Fruit fly (Drosophila melanogaster) whole organism, embryonic: Measurements from ENCODE around the gene CG9706.

Source experiments
- Bteb2 ChIP-seq: fragments of 200-800 bp; sonication (Bioruptor generic); optimal IDR thresholded peaks from 2 replicates; lab custom pipeline; 2016; ENCODE audit warnings: missing biosample characterization, missing genetic modification characterization
- CG1024 ChIP-seq: fragments of 200-800 bp; sonication (Bioruptor generic); IDR thresholded peaks from 2 replicates; pipeline ENCODE4 v1.3.6; 2022; ENCODE audit warnings: missing biosample characterization, missing genetic modification characterization
- CG11695 ChIP-seq: fragments of 200-800 bp; sonication (Bioruptor generic); IDR thresholded peaks from 3 replicates; pipeline ENCODE4 v1.3.6; 2022; ENCODE audit warnings: missing biosample characterization, missing genetic modification characterization
- CG13624 ChIP-seq: fragments of 200-800 bp; sonication (Bioruptor generic); optimal IDR thresholded peaks from 2 replicates; lab custom pipeline; 2016; ENCODE audit warnings: missing biosample characterization, missing genetic modification characterization
- CG15269 ChIP-seq: fragments of 200-800 bp; sonication (Bioruptor generic); optimal IDR thresholded peaks from 2 replicates; lab custom pipeline; 2018; ENCODE audit warnings: missing biosample characterization, mild to moderate bottlenecking, missing genetic modification characterization, moderate library complexity
- CG15479 ChIP-seq: fragments of 200-800 bp; sonication (Bioruptor generic); optimal IDR thresholded peaks from 3 replicates; lab custom pipeline; 2019; ENCODE audit warnings: missing biosample characterization, mild to moderate bottlenecking, missing genetic modification characterization, moderate library complexity
- CG16863 ChIP-seq: fragments of 200-800 bp; sonication (Bioruptor generic); optimal IDR thresholded peaks from 3 replicates; lab custom pipeline; 2016; ENCODE audit warnings: missing biosample characterization, missing genetic modification characterization
- CG17385 ChIP-seq: fragments of 200-800 bp; sonication (Bioruptor generic); optimal IDR thresholded peaks from 3 replicates; lab custom pipeline; 2018; ENCODE audit warnings: missing biosample characterization, mild to moderate bottlenecking, missing genetic modification characterization
- CG2116 ChIP-seq: fragments of 200-800 bp; sonication (Bioruptor generic); optimal IDR thresholded peaks from 3 replicates; lab custom pipeline; 2018; ENCODE audit warnings: missing biosample characterization, mild to moderate bottlenecking, missing genetic modification characterization
- CG2875 ChIP-seq: fragments of 200-800 bp; sonication (Bioruptor generic); optimal IDR thresholded peaks from 2 replicates; lab custom pipeline; 2017; ENCODE audit warnings: missing biosample characterization, mild to moderate bottlenecking, missing genetic modification characterization, missing genetic modification reagents
- CG30403 ChIP-seq: fragments of 200-800 bp; sonication (Bioruptor generic); optimal IDR thresholded peaks from 3 replicates; lab custom pipeline; 2016; ENCODE audit warnings: missing biosample characterization, missing genetic modification characterization
- CG31388 ChIP-seq: fragments of 200-800 bp; sonication (Bioruptor generic); optimal IDR thresholded peaks from 2 replicates; lab custom pipeline; 2016; ENCODE audit warnings: missing biosample characterization, missing genetic modification characterization
- CG32772 ChIP-seq: fragments of 200-800 bp; sonication (Bioruptor generic); IDR thresholded peaks from 2 replicates; pipeline ENCODE4 v1.3.6; 2022; ENCODE audit warnings: missing biosample characterization, missing genetic modification characterization
- CG3995 ChIP-seq: fragments of 200-800 bp; sonication (Bioruptor generic); optimal IDR thresholded peaks from 3 replicates; lab custom pipeline; 2016; ENCODE audit warnings: missing biosample characterization, missing genetic modification characterization
- CG4360 ChIP-seq: fragments of 200-800 bp; sonication (Bioruptor generic); IDR thresholded peaks from 2 replicates; pipeline ENCODE4 v1.3.6; 2022; ENCODE audit warnings: missing biosample characterization, missing genetic modification characterization
- CG4424 ChIP-seq: fragments of 200-800 bp; sonication (Bioruptor generic); optimal IDR thresholded peaks from 3 replicates; lab custom pipeline; 2016; ENCODE audit warnings: missing biosample characterization, missing genetic modification characterization
- CG5953 ChIP-seq: fragments of 200-800 bp; sonication (Bioruptor generic); IDR thresholded peaks from 2 replicates; pipeline ENCODE4 v1.3.6; 2022; ENCODE audit warnings: missing biosample characterization, missing genetic modification characterization
- CG6272 ChIP-seq: fragments of 200-800 bp; sonication (Bioruptor generic); IDR thresholded peaks from 2 replicates; pipeline ENCODE4 v1.3.6; 2022; ENCODE audit warnings: missing biosample characterization, missing genetic modification characterization
- CG6765 ChIP-seq: fragments of 200-800 bp; sonication (Bioruptor generic); optimal IDR thresholded peaks from 3 replicates; lab custom pipeline; 2017; ENCODE audit warnings: missing biosample characterization, mild to moderate bottlenecking, missing genetic modification characterization
- CG6813 ChIP-seq: fragments of 200-800 bp; sonication (Bioruptor generic); optimal IDR thresholded peaks from 2 replicates; lab custom pipeline; 2017; ENCODE audit warnings: missing biosample characterization, missing genetic modification characterization, mild to moderate bottlenecking, moderate library complexity, missing genetic modification reagents
- CG7786 ChIP-seq: fragments of 200-800 bp; sonication (Bioruptor generic); optimal IDR thresholded peaks from 2 replicates; lab custom pipeline; 2016; ENCODE audit warnings: missing biosample characterization, missing genetic modification characterization
- CG8089 ChIP-seq: fragments of 200-800 bp; sonication (Bioruptor generic); optimal IDR thresholded peaks from 3 replicates; lab custom pipeline; 2016; ENCODE audit warnings: missing biosample characterization, missing genetic modification characterization
- CG8290 ChIP-seq, 3 experiments: fragments of 200-800 bp; sonication (Bioruptor generic); optimal IDR thresholded peaks; 2 replicates each; lab custom pipeline; 2016 to 2019; ENCODE audit warnings: missing biosample characterization in 3 of 3, missing genetic modification characterization in 3 of 3, mild to moderate bottlenecking in 2 of 3, moderate library complexity in 1 of 3
- CG8359 ChIP-seq: fragments of 200-800 bp; sonication (Bioruptor generic); optimal IDR thresholded peaks from 2 replicates; lab custom pipeline; 2017; ENCODE audit warnings: missing biosample characterization, mild to moderate bottlenecking, missing genetic modification characterization, borderline replicate concordance
- Deaf1 ChIP-seq: fragments of 200-800 bp; optimal IDR thresholded peaks from 3 replicates; lab custom pipeline; 2019; ENCODE audit warnings: missing biosample characterization, mild to moderate bottlenecking, missing genetic modification characterization, moderate library complexity
- Elba2 ChIP-seq: fragments of 200-800 bp; sonication (Bioruptor generic); optimal IDR thresholded peaks from 3 replicates; lab custom pipeline; 2016; ENCODE audit warnings: missing biosample characterization, missing genetic modification characterization
- Hmr ChIP-seq: fragments of 200-800 bp; sonication (Bioruptor generic); optimal IDR thresholded peaks from 3 replicates; lab custom pipeline; 2017; ENCODE audit warnings: mild to moderate bottlenecking, missing biosample characterization, missing genetic modification reagents, missing genetic modification characterization
- Med ChIP-seq: fragments of 200-800 bp; sonication (Bioruptor generic); peaks from one replicate; lab custom pipeline; 2016; ENCODE audit warnings: missing biosample characterization, missing genetic modification characterization, mild to moderate bottlenecking, inconsistent platforms, moderate library complexity
- Rx ChIP-seq: fragments of 200-800 bp; sonication (Bioruptor generic); IDR thresholded peaks from 2 replicates; pipeline ENCODE4 v1.3.6; 2022; ENCODE audit warnings: missing biosample characterization, missing genetic modification characterization
- Sin3A ChIP-seq: fragments of >200 bp; optimal IDR thresholded peaks from 2 replicates; lab custom pipeline; 2018
- Sox100B ChIP-seq: fragments of 200-800 bp; sonication (Bioruptor generic); optimal IDR thresholded peaks from 3 replicates; lab custom pipeline; 2018; ENCODE audit warnings: missing biosample characterization, mild to moderate bottlenecking, missing genetic modification characterization
- Ssrp ChIP-seq: fragments of 200-800 bp; sonication (Bioruptor generic); optimal IDR thresholded peaks from 2 replicates; lab custom pipeline; 2018; ENCODE audit warnings: missing biosample characterization, mild to moderate bottlenecking, missing genetic modification characterization, moderate library complexity
- TFAM ChIP-seq: fragments of 200-800 bp; sonication (Bioruptor generic); optimal IDR thresholded peaks from 2 replicates; lab custom pipeline; 2017; ENCODE audit warnings: missing biosample characterization, missing genetic modification characterization, inconsistent platforms
- bab2 ChIP-seq: fragments of 200-800 bp; sonication (Bioruptor generic); optimal IDR thresholded peaks from 2 replicates; lab custom pipeline; 2016; ENCODE audit warnings: missing biosample characterization, missing genetic modification characterization
- bcd ChIP-seq: fragments of 200-800 bp; sonication (Bioruptor generic); optimal IDR thresholded peaks from 2 replicates; lab custom pipeline; 2017; ENCODE audit warnings: missing biosample characterization, mild to moderate bottlenecking, missing genetic modification characterization
- crc ChIP-seq: fragments of 200-800 bp; sonication (Bioruptor generic); optimal IDR thresholded peaks from 2 replicates; lab custom pipeline; 2016; ENCODE audit warnings: missing biosample characterization, missing genetic modification characterization
- kni ChIP-seq: fragments of 200-800 bp; sonication (Bioruptor generic); optimal IDR thresholded peaks from 3 replicates; lab custom pipeline; 2017; ENCODE audit warnings: mild to moderate bottlenecking, missing biosample characterization, missing genetic modification reagents, missing genetic modification characterization
- lov ChIP-seq, 2 experiments: fragments of 200-800 bp in 1 of 2; fragments of >200 bp in 1 of 2; sonication (Bioruptor generic) in 1 of 2; IDR thresholded peaks in 1 of 2; optimal IDR thresholded peaks in 1 of 2; 2 replicates in 1 of 2; 3 replicates in 1 of 2; pipeline versions ENCODE4 v1.3.6 to Lab custom; 2017 to 2022; ENCODE audit warnings: missing biosample characterization in 1 of 2, missing genetic modification characterization in 1 of 2
- org-1 ChIP-seq: fragments of 200-800 bp; sonication (Bioruptor generic); optimal IDR thresholded peaks from 2 replicates; lab custom pipeline; 2017; ENCODE audit warnings: missing biosample characterization, missing genetic modification characterization
- pnt ChIP-seq: fragments of 200-800 bp; sonication (Bioruptor generic); optimal IDR thresholded peaks from 3 replicates; lab custom pipeline; 2016; ENCODE audit warnings: missing biosample characterization, missing genetic modification characterization
- row ChIP-seq: fragments of 200-800 bp; sonication (Bioruptor generic); IDR thresholded peaks from 3 replicates; pipeline ENCODE4 v1.3.6; 2022; ENCODE audit warnings: missing biosample characterization, missing genetic modification characterization
- sens-2 ChIP-seq: fragments of 200-800 bp; sonication (Bioruptor generic); IDR thresholded peaks from 2 replicates; pipeline ENCODE4 v1.3.6; 2022; ENCODE audit warnings: missing biosample characterization, missing genetic modification characterization
- so ChIP-seq: fragments of 200-800 bp; sonication (Bioruptor generic); IDR thresholded peaks from 3 replicates; pipeline ENCODE4 v1.3.6; 2022; ENCODE audit warnings: missing biosample characterization, missing genetic modification characterization
- tio ChIP-seq: fragments of 200-800 bp; sonication (Bioruptor generic); optimal IDR thresholded peaks from 2 replicates; lab custom pipeline; 2017; ENCODE audit warnings: missing biosample characterization, missing genetic modification characterization, inconsistent platforms
- tna ChIP-seq: fragments of 200-800 bp; sonication (Bioruptor generic); IDR thresholded peaks from 2 replicates; pipeline ENCODE4 v1.3.6; 2022; ENCODE audit warnings: missing biosample characterization, missing genetic modification characterization; ENCODE audit not compliant: partially characterized antibody
- vnd ChIP-seq: fragments of 200-800 bp; sonication (Bioruptor generic); IDR thresholded peaks from 3 replicates; pipeline ENCODE4 v1.3.6; 2022; ENCODE audit warnings: missing biosample characterization, missing genetic modification characterization; ENCODE audit not compliant: partially characterized antibody
- zf30C ChIP-seq: fragments of 200-800 bp; sonication (Bioruptor generic); optimal IDR thresholded peaks from 3 replicates; lab custom pipeline; 2018; ENCODE audit warnings: missing biosample characterization, mild to moderate bottlenecking, missing genetic modification characterization
- zfh2 ChIP-seq: fragments of 200-800 bp; sonication (Bioruptor generic); optimal IDR thresholded peaks from 2 replicates; lab custom pipeline; 2016; ENCODE audit warnings: missing biosample characterization, missing genetic modification characterization

CG9706 gene

dm6 chr3L:16801499-16802452 lies 19.0 kb downstream of the CG9706 start (continued):
- TF ChIP-seq Ssrp (tag; lab: Kevin White, UChicago) (peak; percentile 58), CG4360 (GFP tag; lab: Robert Waterston, UW) (0 out of 2 replicates have a peak, but pooled peaks have one; percentile 25), CG8290 (GFP tag; optimal IDR thresholded peaks at IDR 0.05; lab: Kevin White, UChicago) (no peak), CG8290 (tag; optimal IDR thresholded peaks at IDR 0.05; lab: Kevin White, UChicago) (peak in 1 of 2 experiments; percentile 27), CG11695 (GFP tag; lab: Robert Waterston, UW) (peak; percentile 73), kni (GFP tag; lab: Kevin White, UChicago) (peak; percentile 7), Rx (GFP tag; lab: Robert Waterston, UW) (no peak), lov (optimal IDR thresholded peaks at IDR 0.05; lab: Kevin White, UChicago) (no peak), lov (GFP tag; IDR thresholded peaks at IDR 0.05; lab: Robert Waterston, UW) (0 out of 3 replicates have a peak, but pooled peaks have one; percentile 51), row (GFP tag; lab: Robert Waterston, UW) (peak; percentile 82), CG32772 (GFP tag; lab: Robert Waterston, UW) (0 out of 2 replicates have a peak, but pooled peaks have one; percentile 26), Hmr (GFP tag; lab: Kevin White, UChicago) (peak; percentile 29), CG17385 (GFP tag; lab: Kevin White, UChicago) (peak; percentile 29), tio (GFP tag; lab: Kevin White, UChicago) (peak; percentile 43), Sox100B (GFP tag; lab: Kevin White, UChicago) (peak; percentile 49), vnd (no peak), CG31388 (GFP tag; lab: Kevin White, UChicago) (no peak), org-1 (GFP tag; lab: Kevin White, UChicago) (peak; percentile 20), CG2875 (GFP tag; lab: Kevin White, UChicago) (peak; percentile 30), CG7786 (GFP tag; lab: Kevin White, UChicago) (peak; percentile 2), Bteb2 (peak; percentile 33), CG30403 (GFP tag; lab: Kevin White, UChicago) (peak; percentile 60), CG8089 (GFP tag; lab: Kevin White, UChicago) (no peak), Deaf1 (peak; percentile 73), CG6765 (GFP tag; lab: Kevin White, UChicago) (peak; percentile 32), crc (GFP tag; lab: Kevin White, UChicago) (no peak), pnt (GFP tag; lab: Kevin White, UChicago) (no peak), CG5953 (GFP tag; lab: Robert Waterston, UW) (no peak), tna (no peak), Sin3A (lab: Kevin White, UChicago) (no peak), Elba2 (no peak), CG15479 (GFP tag; lab: Kevin White, UChicago) (no peak), CG16863 (peak; percentile 17), zf30C (GFP tag; lab: Kevin White, UChicago) (no peak), CG6272 (peak; percentile 34; the same call in 1 of the 2 replicates), zfh2 (peak; percentile 12), TFAM (GFP tag; lab: Kevin White, UChicago) (no peak), CG3995 (GFP tag; lab: Kevin White, UChicago) (no peak), CG15269 (tag; lab: Kevin White, UChicago) (peak; percentile 25), sens-2 (GFP tag; lab: Robert Waterston, UW) (no peak), CG4424 (GFP tag; lab: Kevin White, UChicago) (peak; percentile 48), bab2 (peak; percentile 47), CG13624 (GFP tag; lab: Kevin White, UChicago) (peak; percentile 12), CG1024 (GFP tag; lab: Robert Waterston, UW) (no peak), bcd (GFP tag; lab: Kevin White, UChicago) (peak; percentile 64), CG8359 (peak; percentile 23), CG2116 (GFP tag; lab: Kevin White, UChicago) (peak; percentile 17), so (GFP tag; lab: Robert Waterston, UW) (peak; percentile 14; the same call in 1 of the 3 replicates), CG6813 (GFP tag; lab: Kevin White, UChicago) (no peak), Med (GFP tag; lab: Kevin White, UChicago) (peak; percentile 67)
